Worm (Caenorhabditis elegans) whole organism, young adult: Measurements from ENCODE around the gene F58F12.12.
A peak's percentile ranks its signal among the peaks of the same experiment; 100 is the strongest.

Source experiments
- B0035.1 ChIP-seq: sonication (generic microtip); optimal IDR thresholded peaks from 2 replicates; lab custom pipeline; 2016; ENCODE audit warnings: missing genetic modification characterization, mild to moderate bottlenecking, missing compliant biosample characterization, missing genotype, missing genetic modification reagents
- B0336.3 ChIP-seq: fragments of 200-800 bp; sonication (Bioruptor generic); IDR thresholded peaks from 2 replicates; pipeline ENCODE4 v1.3.6; 2022; ENCODE audit warnings: missing genetic modification characterization, missing compliant biosample characterization
- C06A6.2 ChIP-seq: fragments of 200-800 bp; sonication (Bioruptor generic); conservative IDR thresholded peaks from 2 replicates; pipeline ENCODE4 v1.3.6; 2022; ENCODE audit warnings: missing genetic modification characterization, missing compliant biosample characterization
- D2030.7 ChIP-seq: fragments of 200-800 bp; sonication (Bioruptor generic); IDR thresholded peaks from 2 replicates; pipeline ENCODE4 v1.3.6; 2022; ENCODE audit warnings: missing genetic modification reagents, missing genetic modification characterization, missing compliant biosample characterization
- F37B4.10 ChIP-seq: fragments of 200-800 bp; sonication (Bioruptor generic); IDR thresholded peaks from 2 replicates; pipeline ENCODE4 v1.3.6; 2022; ENCODE audit warnings: missing genetic modification characterization, missing compliant biosample characterization
- F55B11.4 ChIP-seq: sonication (generic microtip); optimal IDR thresholded peaks from 2 replicates; lab custom pipeline; 2016; ENCODE audit warnings: missing compliant biosample characterization, missing genetic modification characterization, borderline replicate concordance; ENCODE audit not compliant: insufficient read depth
- F57A8.1 ChIP-seq: fragments of 200-800 bp; sonication (Bioruptor generic); optimal IDR thresholded peaks from 2 replicates; lab custom pipeline; 2018; ENCODE audit warnings: mild to moderate bottlenecking, missing genetic modification characterization, moderate library complexity, missing compliant biosample characterization
- F57C9.4 ChIP-seq: sonication (generic microtip); optimal IDR thresholded peaks from 2 replicates; lab custom pipeline; 2017; ENCODE audit warnings: mild to moderate bottlenecking, missing genetic modification characterization, missing compliant biosample characterization
- Y95B8A.8 ChIP-seq: fragments of 200-800 bp; sonication (Bioruptor generic); IDR thresholded peaks from 2 replicates; pipeline ENCODE4 v1.3.6; 2022; ENCODE audit warnings: missing genetic modification reagents, missing genetic modification characterization, missing compliant biosample characterization
- ZK185.1 ChIP-seq: sonication (generic microtip); optimal IDR thresholded peaks from 2 replicates; lab custom pipeline; 2016; ENCODE audit warnings: mild to moderate bottlenecking, missing genetic modification characterization, missing compliant biosample characterization; ENCODE audit not compliant: poor library complexity, severe bottlenecking
- akir-1 ChIP-seq: fragments of 200-800 bp; sonication (Bioruptor generic); optimal IDR thresholded peaks from 2 replicates; lab custom pipeline; 2018; ENCODE audit warnings: mild to moderate bottlenecking, missing genetic modification characterization, moderate library complexity, missing compliant biosample characterization
- aptf-2 ChIP-seq: fragments of 200-800 bp; sonication (Bioruptor generic); conservative IDR thresholded peaks from 2 replicates; pipeline ENCODE4 v1.3.6; 2022; ENCODE audit warnings: missing genetic modification reagents, missing genetic modification characterization, missing compliant biosample characterization
- aptf-3 ChIP-seq: fragments of 200-800 bp; sonication (Bioruptor generic); IDR thresholded peaks from 2 replicates; pipeline ENCODE4 v1.3.6; 2022; ENCODE audit warnings: missing genetic modification characterization, missing compliant biosample characterization
- attf-5 ChIP-seq: fragments of 200-800 bp; sonication (Bioruptor generic); optimal IDR thresholded peaks from 2 replicates; lab custom pipeline; 2018; ENCODE audit warnings: mild to moderate bottlenecking, missing genetic modification characterization, missing compliant biosample characterization
- attf-6 ChIP-seq: fragments of 200-800 bp; sonication (Bioruptor generic); IDR thresholded peaks from 2 replicates; pipeline ENCODE4 v1.3.6; 2022; ENCODE audit warnings: missing genetic modification reagents, missing genetic modification characterization, missing compliant biosample characterization
- bed-1 ChIP-seq: fragments of 200-800 bp; sonication (Bioruptor generic); IDR thresholded peaks from 2 replicates; pipeline ENCODE4 v1.3.6; 2022; ENCODE audit warnings: missing genetic modification reagents, missing genetic modification characterization, missing compliant biosample characterization
- bed-2 ChIP-seq: fragments of 200-800 bp; sonication (Bioruptor generic); IDR thresholded peaks from 2 replicates; pipeline ENCODE4 v1.3.6; 2022; ENCODE audit warnings: missing genetic modification reagents, missing genetic modification characterization, missing compliant biosample characterization
- cebp-2 ChIP-seq: fragments of 200-800 bp; sonication (Bioruptor generic); IDR thresholded peaks from 2 replicates; pipeline ENCODE4 v1.3.6; 2022; ENCODE audit warnings: missing genetic modification characterization, missing compliant biosample characterization
- ceh-100 ChIP-seq: fragments of 200-800 bp; sonication (Bioruptor generic); IDR thresholded peaks from 2 replicates; pipeline ENCODE4 v1.3.6; 2022; ENCODE audit warnings: missing genetic modification reagents, missing genetic modification characterization, missing compliant biosample characterization
- ceh-58 ChIP-seq: fragments of 200-800 bp; sonication (Bioruptor generic); IDR thresholded peaks from 2 replicates; pipeline ENCODE4 v1.3.6; 2022; ENCODE audit warnings: missing genetic modification characterization, missing compliant biosample characterization
- ceh-91 ChIP-seq: fragments of 200-800 bp; sonication (Bioruptor generic); IDR thresholded peaks from 2 replicates; pipeline ENCODE4 v1.3.6; 2022; ENCODE audit warnings: missing genetic modification reagents, missing genetic modification characterization, missing compliant biosample characterization
- dox-1 ChIP-seq: fragments of 200-800 bp; sonication (Bioruptor generic); IDR thresholded peaks from 2 replicates; pipeline ENCODE4 v1.3.6; 2022; ENCODE audit warnings: missing genetic modification reagents, missing genetic modification characterization, missing compliant biosample characterization
- dpff-1 ChIP-seq: sonication (generic microtip); optimal IDR thresholded peaks from 2 replicates; lab custom pipeline; 2017; ENCODE audit warnings: mild to moderate bottlenecking, missing genetic modification characterization, missing compliant biosample characterization
- efl-1 ChIP-seq: fragments of 150-350 bp; optimal IDR thresholded peaks from 2 replicates; lab custom pipeline; 2014; ENCODE audit warnings: missing biosample characterization, missing genetic modification reagents, missing genetic modification characterization
- egl-18 ChIP-seq: fragments of 200-800 bp; sonication (Bioruptor generic); IDR thresholded peaks from 2 replicates; pipeline ENCODE4 v1.3.6; 2022; ENCODE audit warnings: missing genetic modification reagents, missing genetic modification characterization, missing compliant biosample characterization
- hmg-1.2 ChIP-seq: fragments of 200-800 bp; sonication (Bioruptor generic); IDR thresholded peaks from 2 replicates; pipeline ENCODE4 v1.3.6; 2022; ENCODE audit warnings: missing genetic modification reagents, missing genetic modification characterization, missing compliant biosample characterization
- hrde-1 ChIP-seq: sonication (generic microtip); optimal IDR thresholded peaks from 2 replicates; lab custom pipeline; 2016; ENCODE audit warnings: missing genetic modification characterization, mild to moderate bottlenecking, missing compliant biosample characterization, moderate library complexity, missing genotype, missing genetic modification reagents, borderline replicate concordance
- let-526 ChIP-seq: fragments of 200-800 bp; sonication (Bioruptor generic); IDR thresholded peaks from 2 replicates; pipeline ENCODE4 v1.3.6; 2022; ENCODE audit warnings: missing genetic modification reagents, missing genetic modification characterization, missing compliant biosample characterization
- let-607 ChIP-seq, 2 experiments: fragments of 200-800 bp in 1 of 2; sonication (Bioruptor generic) in 1 of 2; sonication (generic microtip) in 1 of 2; optimal IDR thresholded peaks; 2 replicates each; lab custom pipeline; 2016 to 2018; ENCODE audit warnings: mild to moderate bottlenecking in 2 of 2, missing compliant biosample characterization in 2 of 2, missing genetic modification characterization in 2 of 2, moderate library complexity in 2 of 2, missing genotype in 1 of 2
- lin-26 ChIP-seq: fragments of 200-800 bp; sonication (Bioruptor generic); IDR thresholded peaks from 2 replicates; pipeline ENCODE4 v1.3.6; 2022; ENCODE audit warnings: missing genetic modification reagents, missing genetic modification characterization, missing compliant biosample characterization
- lin-40 ChIP-seq: sonication (generic microtip); optimal IDR thresholded peaks from 2 replicates; lab custom pipeline; 2016; ENCODE audit warnings: missing genetic modification characterization, mild to moderate bottlenecking, missing compliant biosample characterization, missing genotype, missing genetic modification reagents
- lsl-1 ChIP-seq: fragments of 200-800 bp; sonication (Bioruptor generic); optimal IDR thresholded peaks from 2 replicates; lab custom pipeline; 2018; ENCODE audit warnings: mild to moderate bottlenecking, missing genetic modification characterization, moderate library complexity, missing compliant biosample characterization
- mes-4 ChIP-seq: sonication (generic microtip); optimal IDR thresholded peaks from 2 replicates; lab custom pipeline; 2016; ENCODE audit warnings: missing genotype, missing genetic modification characterization, missing compliant biosample characterization
- nfya-1 ChIP-seq: sonication (generic microtip); optimal IDR thresholded peaks from 2 replicates; lab custom pipeline; 2017; ENCODE audit warnings: antibody characterized with exemption, missing compliant biosample characterization, missing genetic modification characterization, borderline replicate concordance; ENCODE audit not compliant: insufficient read depth
- nfyb-1 ChIP-seq: fragments of 200-800 bp; sonication (Bioruptor generic); IDR thresholded peaks from 2 replicates; pipeline ENCODE4 v1.3.6; 2022; ENCODE audit warnings: missing genetic modification reagents, missing genetic modification characterization, missing compliant biosample characterization
- nhr-120 ChIP-seq: fragments of 200-800 bp; sonication (Bioruptor generic); IDR thresholded peaks from 2 replicates; pipeline ENCODE4 v1.3.6; 2022; ENCODE audit warnings: missing genetic modification characterization, missing compliant biosample characterization
- nhr-179 ChIP-seq: sonication (generic microtip); optimal IDR thresholded peaks from 2 replicates; lab custom pipeline; 2016; ENCODE audit warnings: mild to moderate bottlenecking, missing genetic modification characterization, missing compliant biosample characterization
- nhr-27 ChIP-seq: fragments of 200-800 bp; sonication (Bioruptor generic); optimal IDR thresholded peaks from 2 replicates; lab custom pipeline; 2018; ENCODE audit warnings: mild to moderate bottlenecking, missing genetic modification characterization, moderate library complexity, missing compliant biosample characterization
- nhr-90 ChIP-seq: sonication (generic microtip); optimal IDR thresholded peaks from 2 replicates; lab custom pipeline; 2016; ENCODE audit warnings: missing genotype, mild to moderate bottlenecking, missing genetic modification characterization, missing compliant biosample characterization
- pbrm-1 ChIP-seq: fragments of 200-800 bp; sonication (Bioruptor generic); IDR thresholded peaks from 2 replicates; pipeline ENCODE4 v1.3.6; 2022; ENCODE audit warnings: missing genetic modification reagents, missing genetic modification characterization, missing compliant biosample characterization
- repo-1 ChIP-seq: sonication (generic microtip); optimal IDR thresholded peaks from 2 replicates; lab custom pipeline; 2017; ENCODE audit warnings: mild to moderate bottlenecking, missing genetic modification characterization, missing compliant biosample characterization
- rpc-1 ChIP-seq, 2 experiments: fragments of 150-350 bp in 1 of 2; sonication (generic microtip) in 1 of 2; optimal IDR thresholded peaks; 2 replicates each; lab custom pipeline; 2014 to 2018; ENCODE audit warnings: missing biosample characterization in 1 of 2, missing genetic modification characterization in 1 of 2, missing genetic modification reagents in 1 of 2, missing genotype in 1 of 2
- snpc-4 ChIP-seq, 5 experiments: fragments of 150-350 bp in 1 of 5; sonication (generic microtip) in 4 of 5; optimal IDR thresholded peaks; 2 replicates each; lab custom pipeline; 2014 to 2018; ENCODE audit warnings: missing genetic modification characterization in 5 of 5, missing biosample characterization in 3 of 5, antibody characterized with exemption in 2 of 5, mild to moderate bottlenecking in 2 of 5, missing compliant biosample characterization in 2 of 5, missing genotype in 2 of 5, moderate library complexity in 2 of 5, missing genetic modification reagents in 1 of 5
- somi-1 ChIP-seq: fragments of 200-800 bp; sonication (Bioruptor generic); optimal IDR thresholded peaks from 2 replicates; lab custom pipeline; 2018; ENCODE audit warnings: mild to moderate bottlenecking, missing genetic modification characterization, missing compliant biosample characterization
- sptf-2 ChIP-seq: fragments of 200-800 bp; sonication (Bioruptor generic); optimal IDR thresholded peaks from 2 replicates; lab custom pipeline; 2018; ENCODE audit warnings: mild to moderate bottlenecking, missing genetic modification characterization, missing compliant biosample characterization
- ztf-3 ChIP-seq: fragments of 200-800 bp; sonication (Bioruptor generic); optimal IDR thresholded peaks from 2 replicates; lab custom pipeline; 2018; ENCODE audit warnings: mild to moderate bottlenecking, missing genetic modification characterization, missing compliant biosample characterization
- ztf-6 ChIP-seq: fragments of 200-800 bp; sonication (Bioruptor generic); IDR thresholded peaks from 2 replicates; pipeline ENCODE4 v1.3.6; 2022; ENCODE audit warnings: missing genetic modification reagents, missing genetic modification characterization, missing compliant biosample characterization

F58F12.12 gene

DNA sequence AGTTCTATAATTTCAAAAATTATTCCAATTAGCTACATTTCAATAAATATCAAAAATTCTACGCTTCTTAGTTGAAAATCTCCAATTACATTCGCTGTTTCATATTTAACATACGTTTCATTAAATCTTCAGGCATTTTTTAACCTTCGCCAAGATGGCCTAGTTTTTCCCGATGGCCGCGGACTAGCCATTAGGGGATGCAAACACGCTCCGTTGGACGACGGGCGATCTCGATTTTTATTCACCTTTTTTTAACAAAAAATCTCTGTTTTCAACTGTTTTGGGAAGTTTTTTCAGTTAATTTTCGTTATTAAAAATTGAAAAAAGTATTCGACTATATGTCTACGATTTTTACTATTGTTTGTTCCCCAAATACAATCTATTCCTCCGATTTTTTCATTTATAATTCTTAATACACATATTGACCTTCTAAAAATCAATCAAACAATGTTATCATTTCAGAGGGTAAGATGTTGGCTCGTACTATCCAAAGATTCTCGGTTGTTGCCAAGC, 2.3 kb downstream of the F58F12.12 start, which contains the start of gene F58F12.1 (continued):
- TF ChIP-seq B0035.1 (no peak), somi-1 (GFP tag; lab: Kevin White, UChicago) (no peak), egl-18 (no peak), C06A6.2 (GFP tag; lab: Robert Waterston, UW) (no peak), attf-6 (GFP tag; lab: Robert Waterston, UW) (no peak), sptf-2 (GFP tag; lab: Kevin White, UChicago) (no peak), rpc-1 (optimal IDR thresholded peaks at IDR 0.05; lab: Kevin White, UChicago) (no peak), rpc-1 (tag; optimal IDR thresholded peaks at IDR 0.05; lab: Kevin White, UChicago) (no peak), Y95B8A.8 (no peak), aptf-2 (GFP tag; lab: Robert Waterston, UW) (no peak), nhr-120 (GFP tag; lab: Robert Waterston, UW) (no peak), attf-5 (GFP tag; lab: Kevin White, UChicago) (peak; percentile 63), nfyb-1 (GFP tag; lab: Robert Waterston, UW) (no peak), F55B11.4 (tag; lab: Kevin White, UChicago) (no peak), hmg-1.2 (GFP tag; lab: Robert Waterston, UW) (peak; percentile 38; the same call in 1 of the 2 replicates), nhr-90 (no peak), efl-1 (GFP tag; lab: Kevin White, UChicago) (peak; percentile 13), nhr-179 (tag; lab: Kevin White, UChicago) (no peak), ceh-100 (GFP tag; lab: Robert Waterston, UW) (peak; percentile 33; the same call in 1 of the 2 replicates), F57C9.4 (tag; lab: Kevin White, UChicago) (no peak), dox-1 (peak; percentile 56), let-607 (tag; optimal IDR thresholded peaks at IDR 0.05; lab: Kevin White, UChicago) (no peak), ceh-91 (GFP tag; lab: Robert Waterston, UW) (peak; percentile 43), F57A8.1 (GFP tag; lab: Kevin White, UChicago) (no peak), ztf-3 (GFP tag; lab: Kevin White, UChicago) (no peak), dpff-1 (tag; lab: Kevin White, UChicago) (no peak), F37B4.10 (no peak), pbrm-1 (GFP tag; lab: Robert Waterston, UW) (no peak), lin-40 (tag; lab: Kevin White, UChicago) (no peak), hrde-1 (tag; lab: Kevin White, UChicago) (no peak), repo-1 (no peak), ceh-58 (GFP tag; lab: Robert Waterston, UW) (no peak), let-526 (GFP tag; lab: Robert Waterston, UW) (no peak), lsl-1 (GFP tag; lab: Kevin White, UChicago) (peak; percentile 53), akir-1 (GFP tag; lab: Kevin White, UChicago) (no peak), D2030.7 (GFP tag; lab: Robert Waterston, UW) (peak; percentile 21; the same call in 1 of the 2 replicates), ZK185.1 (tag; lab: Kevin White, UChicago) (peak; percentile 63), snpc-4 (GFP tag; optimal IDR thresholded peaks at IDR 0.05; lab: Kevin White, UChicago) (peak; percentile 27), snpc-4 (tag; optimal IDR thresholded peaks at IDR 0.05; lab: Kevin White, UChicago) (peak in 2 of 4 experiments; percentile 24 to 57)

- no peak for TF ChIP-seq B0336.3
- no peak for TF ChIP-seq F55B11.4 (tag; lab: Kevin White, UChicago)
- no peak for TF ChIP-seq bed-1 (GFP tag; lab: Robert Waterston, UW)
- TF ChIP-seq cebp-2, result no peak
- TF ChIP-seq F37B4.10, result no peak
- no peak for TF ChIP-seq aptf-3 (GFP tag; lab: Robert Waterston, UW)
- no peak for TF ChIP-seq sptf-2 (GFP tag; lab: Kevin White, UChicago)
- TF ChIP-seq lin-26 (GFP tag; lab: Robert Waterston, UW), result no peak
- TF ChIP-seq ztf-6 (GFP tag; lab: Robert Waterston, UW), result no peak
- no peak for TF ChIP-seq nfyb-1 (GFP tag; lab: Robert Waterston, UW)
- TF ChIP-seq bed-2 (GFP tag; lab: Robert Waterston, UW), result no peak
- no peak for TF ChIP-seq nfya-1 (tag; lab: Kevin White, UChicago)
- TF ChIP-seq ceh-58 (GFP tag; lab: Robert Waterston, UW), result no peak
- TF ChIP-seq nhr-27, result no peak
- TF ChIP-seq mes-4 (tag; lab: Kevin White, UChicago), result no peak
Observed at ce11 chrII:6386467-6386866, 5.5 kb downstream of the F58F12.12 start, which contains the start of gene F58F12.4. Gene F58F12.4, plus strand, starts transcription at chrII:6386767.
